Worm (Caenorhabditis elegans) whole organism, young adult: ENCODE results near the gene nhr-232.
A peak's percentile ranks its signal among the peaks of the same experiment; 100 is the strongest.

Experiments
- C17E4.6 ChIP-seq: fragments of 200-800 bp; sonication (Bioruptor generic); IDR thresholded peaks from 2 replicates; pipeline ENCODE4 v1.3.6; 2022; ENCODE audit warnings: missing genetic modification reagents, missing genetic modification characterization, missing compliant biosample characterization
- D2030.7 ChIP-seq: fragments of 200-800 bp; sonication (Bioruptor generic); IDR thresholded peaks from 2 replicates; pipeline ENCODE4 v1.3.6; 2022; ENCODE audit warnings: missing genetic modification reagents, missing genetic modification characterization, missing compliant biosample characterization
- F49E8.2 ChIP-seq: sonication (generic microtip); optimal IDR thresholded peaks from 3 replicates; lab custom pipeline; 2017; ENCODE audit warnings: missing genetic modification characterization, mild to moderate bottlenecking, missing compliant biosample characterization, antibody characterized with exemption, moderate library complexity; ENCODE audit not compliant: insufficient read depth
- F52B5.7 ChIP-seq: sonication (generic microtip); optimal IDR thresholded peaks from 2 replicates; lab custom pipeline; 2016; ENCODE audit warnings: mild to moderate bottlenecking, missing genetic modification characterization, missing compliant biosample characterization
- K11D2.4 ChIP-seq: fragments of 200-800 bp; sonication (Bioruptor generic); IDR thresholded peaks from 2 replicates; pipeline ENCODE4 v1.3.6; 2022; ENCODE audit warnings: missing genetic modification reagents, missing genetic modification characterization, missing compliant biosample characterization
- Y56A3A.18 ChIP-seq: fragments of 200-800 bp; sonication (Bioruptor generic); IDR thresholded peaks from 2 replicates; pipeline ENCODE4 v1.3.6; 2022; ENCODE audit warnings: missing genetic modification reagents, missing genetic modification characterization, missing compliant biosample characterization
- ZK185.1 ChIP-seq: sonication (generic microtip); optimal IDR thresholded peaks from 2 replicates; lab custom pipeline; 2016; ENCODE audit warnings: mild to moderate bottlenecking, missing genetic modification characterization, missing compliant biosample characterization; ENCODE audit not compliant: poor library complexity, severe bottlenecking
- akir-1 ChIP-seq: fragments of 200-800 bp; sonication (Bioruptor generic); optimal IDR thresholded peaks from 2 replicates; lab custom pipeline; 2018; ENCODE audit warnings: mild to moderate bottlenecking, missing genetic modification characterization, moderate library complexity, missing compliant biosample characterization
- aptf-2 ChIP-seq: fragments of 200-800 bp; sonication (Bioruptor generic); conservative IDR thresholded peaks from 2 replicates; pipeline ENCODE4 v1.3.6; 2022; ENCODE audit warnings: missing genetic modification reagents, missing genetic modification characterization, missing compliant biosample characterization
- ceh-27 ChIP-seq: fragments of 200-800 bp; sonication (Bioruptor generic); optimal IDR thresholded peaks from 2 replicates; lab custom pipeline; 2018; ENCODE audit warnings: mild to moderate bottlenecking, missing genetic modification characterization, moderate library complexity, missing compliant biosample characterization
- ceh-40 ChIP-seq: fragments of 200-800 bp; sonication (Bioruptor generic); IDR thresholded peaks from 2 replicates; pipeline ENCODE4 v1.3.6; 2022; ENCODE audit warnings: missing genetic modification characterization, missing compliant biosample characterization
- ceh-91 ChIP-seq: fragments of 200-800 bp; sonication (Bioruptor generic); IDR thresholded peaks from 2 replicates; pipeline ENCODE4 v1.3.6; 2022; ENCODE audit warnings: missing genetic modification reagents, missing genetic modification characterization, missing compliant biosample characterization
- dox-1 ChIP-seq: fragments of 200-800 bp; sonication (Bioruptor generic); IDR thresholded peaks from 2 replicates; pipeline ENCODE4 v1.3.6; 2022; ENCODE audit warnings: missing genetic modification reagents, missing genetic modification characterization, missing compliant biosample characterization
- efl-1 ChIP-seq: fragments of 150-350 bp; optimal IDR thresholded peaks from 2 replicates; lab custom pipeline; 2014; ENCODE audit warnings: missing biosample characterization, missing genetic modification reagents, missing genetic modification characterization
- egl-44 ChIP-seq: fragments of 200-800 bp; sonication (Bioruptor generic); IDR thresholded peaks from 2 replicates; pipeline ENCODE4 v1.3.6; 2022; ENCODE audit warnings: missing genetic modification reagents, missing genetic modification characterization, missing compliant biosample characterization
- fkh-3 ChIP-seq: sonication (generic microtip); optimal IDR thresholded peaks from 2 replicates; lab custom pipeline; 2016; ENCODE audit warnings: mild to moderate bottlenecking, missing genetic modification characterization, missing compliant biosample characterization
- him-1 ChIP-seq: sonication (generic microtip); optimal IDR thresholded peaks from 2 replicates; lab custom pipeline; 2016; ENCODE audit warnings: missing genotype, missing genetic modification reagents, missing genetic modification characterization, missing compliant biosample characterization
- hlh-12 ChIP-seq: sonication (generic microtip); optimal IDR thresholded peaks from 2 replicates; lab custom pipeline; 2016; ENCODE audit warnings: missing genetic modification characterization, missing compliant biosample characterization
- hmg-1.2 ChIP-seq: fragments of 200-800 bp; sonication (Bioruptor generic); IDR thresholded peaks from 2 replicates; pipeline ENCODE4 v1.3.6; 2022; ENCODE audit warnings: missing genetic modification reagents, missing genetic modification characterization, missing compliant biosample characterization
- lin-26 ChIP-seq: fragments of 200-800 bp; sonication (Bioruptor generic); IDR thresholded peaks from 2 replicates; pipeline ENCODE4 v1.3.6; 2022; ENCODE audit warnings: missing genetic modification reagents, missing genetic modification characterization, missing compliant biosample characterization
- lir-1 ChIP-seq: fragments of 200-800 bp; sonication (Bioruptor generic); conservative IDR thresholded peaks from 2 replicates; pipeline ENCODE4 v1.3.6; 2022; ENCODE audit warnings: missing genetic modification reagents, missing genetic modification characterization, missing compliant biosample characterization
- lsl-1 ChIP-seq: fragments of 200-800 bp; sonication (Bioruptor generic); optimal IDR thresholded peaks from 2 replicates; lab custom pipeline; 2018; ENCODE audit warnings: mild to moderate bottlenecking, missing genetic modification characterization, moderate library complexity, missing compliant biosample characterization
- madf-3 ChIP-seq: fragments of 200-800 bp; sonication (Bioruptor generic); IDR thresholded peaks from 2 replicates; pipeline ENCODE4 v1.3.6; 2022; ENCODE audit warnings: missing genetic modification reagents, missing genetic modification characterization, missing compliant biosample characterization
- madf-6 ChIP-seq: fragments of 200-800 bp; sonication (Bioruptor generic); IDR thresholded peaks from 2 replicates; pipeline ENCODE4 v1.3.6; 2022; ENCODE audit warnings: missing genetic modification reagents, missing genetic modification characterization, missing compliant biosample characterization
- madf-8 ChIP-seq: fragments of 200-800 bp; sonication (Bioruptor generic); conservative IDR thresholded peaks from 2 replicates; pipeline ENCODE4 v1.3.6; 2022; ENCODE audit warnings: missing genetic modification reagents, missing genetic modification characterization, missing compliant biosample characterization
- mcd-1 ChIP-seq: fragments of 200-800 bp; sonication (Bioruptor generic); IDR thresholded peaks from 2 replicates; pipeline ENCODE4 v1.3.6; 2022; ENCODE audit warnings: missing genetic modification reagents, missing genetic modification characterization, missing compliant biosample characterization
- nfyb-1 ChIP-seq: fragments of 200-800 bp; sonication (Bioruptor generic); IDR thresholded peaks from 2 replicates; pipeline ENCODE4 v1.3.6; 2022; ENCODE audit warnings: missing genetic modification reagents, missing genetic modification characterization, missing compliant biosample characterization
- rcor-1 ChIP-seq: fragments of 200-800 bp; sonication (Bioruptor generic); IDR thresholded peaks from 2 replicates; pipeline ENCODE4 v1.3.6; 2022; ENCODE audit warnings: missing genetic modification reagents, missing genetic modification characterization, missing compliant biosample characterization
- rpc-1 ChIP-seq, 2 experiments: fragments of 150-350 bp in 1 of 2; sonication (generic microtip) in 1 of 2; optimal IDR thresholded peaks; 2 replicates each; lab custom pipeline; 2014 to 2018; ENCODE audit warnings: missing biosample characterization in 1 of 2, missing genetic modification characterization in 1 of 2, missing genetic modification reagents in 1 of 2, missing genotype in 1 of 2
- somi-1 ChIP-seq: fragments of 200-800 bp; sonication (Bioruptor generic); optimal IDR thresholded peaks from 2 replicates; lab custom pipeline; 2018; ENCODE audit warnings: mild to moderate bottlenecking, missing genetic modification characterization, missing compliant biosample characterization
- tlf-1 ChIP-seq: fragments of 200-800 bp; sonication (Bioruptor generic); optimal IDR thresholded peaks from 2 replicates; lab custom pipeline; 2018; ENCODE audit warnings: mild to moderate bottlenecking, missing genetic modification characterization, missing compliant biosample characterization
- xnd-1 ChIP-seq: sonication (generic microtip); optimal IDR thresholded peaks from 2 replicates; lab custom pipeline; 2016; ENCODE audit warnings: missing genotype, missing genetic modification reagents, missing genetic modification characterization, missing compliant biosample characterization
- ztf-28 ChIP-seq: fragments of 200-800 bp; sonication (Bioruptor generic); IDR thresholded peaks from 2 replicates; pipeline ENCODE4 v1.3.6; 2022; ENCODE audit warnings: missing genetic modification reagents, missing genetic modification characterization, missing compliant biosample characterization
- ztf-3 ChIP-seq: fragments of 200-800 bp; sonication (Bioruptor generic); optimal IDR thresholded peaks from 2 replicates; lab custom pipeline; 2018; ENCODE audit warnings: mild to moderate bottlenecking, missing genetic modification characterization, missing compliant biosample characterization

The nhr-232 gene

ce11 chrV:10237959-10238444 lies 18.0 kb upstream of the nhr-232 start (continued):
- TF ChIP-seq rcor-1 (GFP tag; lab: Robert Waterston, UW), result peak; percentile 27; the same call in 1 of the 2 replicates
- TF ChIP-seq hmg-1.2, result peak; percentile 29; the same call in 1 of the 2 replicates
- no peak for TF ChIP-seq lir-1 (GFP tag; lab: Robert Waterston, UW)
- TF ChIP-seq rpc-1 (optimal IDR thresholded peaks at IDR 0.05; lab: Kevin White, UChicago), result no peak
- no peak for TF ChIP-seq rpc-1 (tag; optimal IDR thresholded peaks at IDR 0.05; lab: Kevin White, UChicago)
- peak; percentile 58 for TF ChIP-seq F49E8.2
- TF ChIP-seq ztf-3, result no peak
- no peak for TF ChIP-seq egl-44 (GFP tag; lab: Robert Waterston, UW)
- TF ChIP-seq nfyb-1 (GFP tag; lab: Robert Waterston, UW), result 0 out of 2 replicates have a peak, but pooled peaks have one; percentile 64
- no peak for TF ChIP-seq ceh-27 (GFP tag; lab: Kevin White, UChicago)
- TF ChIP-seq ceh-40 (GFP tag; lab: Robert Waterston, UW), result no peak
- TF ChIP-seq somi-1, result no peak
- TF ChIP-seq lin-26 (GFP tag; lab: Robert Waterston, UW), result peak; percentile 64
- peak; percentile 59 for TF ChIP-seq Y56A3A.18 (GFP tag; lab: Robert Waterston, UW)

- peak; percentile 68 for TF ChIP-seq ceh-91
- 0 out of 2 replicates have a peak, but pooled peaks have one; percentile 7 for TF ChIP-seq lin-26 (GFP tag; lab: Robert Waterston, UW)
- 0 out of 2 replicates have a peak, but pooled peaks have one; percentile 13 for TF ChIP-seq aptf-2
- TF ChIP-seq him-1 (tag; lab: Kevin White, UChicago), result no peak
- TF ChIP-seq madf-8 (GFP tag; lab: Robert Waterston, UW), result peak; percentile 71
- TF ChIP-seq xnd-1 (tag; lab: Kevin White, UChicago), result peak; percentile 17
- TF ChIP-seq D2030.7 (GFP tag; lab: Robert Waterston, UW), result peak; percentile 49; the same call in 1 of the 2 replicates
- TF ChIP-seq F52B5.7 (tag; lab: Kevin White, UChicago), result no peak
- TF ChIP-seq ztf-28, result 0 out of 2 replicates have a peak, but pooled peaks have one; percentile 48
- TF ChIP-seq akir-1, result no peak
- peak; percentile 29; the same call in 1 of the 2 replicates for TF ChIP-seq hmg-1.2
- TF ChIP-seq dox-1 (GFP tag; lab: Robert Waterston, UW), result peak; percentile 65
- TF ChIP-seq madf-6 (GFP tag; lab: Robert Waterston, UW), result peak; percentile 64; the same call in 1 of the 2 replicates
- TF ChIP-seq mcd-1, result peak; percentile 61
- peak; percentile 97 for TF ChIP-seq madf-3
- TF ChIP-seq egl-44 (GFP tag; lab: Robert Waterston, UW), result no peak
- peak; percentile 76 for TF ChIP-seq lsl-1 (GFP tag; lab: Kevin White, UChicago)
- peak; percentile 14 for TF ChIP-seq efl-1
- TF ChIP-seq, all 124 proteins: peak for 14
These were observed 17.3 kb upstream of the nhr-232 start, which contains the start of gene fubl-1 for ce11 chrV:10238665-10239064. Gene fubl-1 (minus strand): TSS chrV:10238866.

DNA sequence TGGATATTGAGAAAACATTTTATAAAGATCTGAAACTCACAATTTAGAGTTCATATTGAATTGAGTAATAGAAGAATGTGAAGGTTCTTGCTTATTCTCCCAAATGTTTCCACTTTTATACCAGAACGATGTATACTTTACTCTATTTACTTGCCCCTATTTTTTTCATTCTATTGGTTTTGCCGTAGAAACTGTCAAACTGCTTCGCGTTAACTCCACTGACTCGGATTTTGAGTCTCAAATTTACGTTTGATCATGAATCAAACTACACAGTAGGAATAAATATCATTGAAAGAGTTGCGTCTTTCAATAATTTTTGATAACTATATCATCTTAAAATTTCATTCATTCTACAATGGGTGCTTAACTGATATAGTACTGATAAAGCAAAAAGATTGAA lies 16.1 kb upstream of the nhr-232 start, which contains the start of gene fipr-8:
TSS of gene fipr-8 (minus strand) at position 101 of the 400 bp plus-strand sequence.
- TF ChIP-seq ZK185.1 (tag; lab: Kevin White, UChicago) (no peak), C17E4.6 (no peak), K11D2.4 (GFP tag; lab: Robert Waterston, UW) (no peak), hlh-12 (tag; lab: Kevin White, UChicago) (no peak), tlf-1 (GFP tag; lab: Kevin White, UChicago) (no peak), fkh-3 (tag; lab: Kevin White, UChicago) (no peak)
- TF ChIP-seq, all 124 proteins: peak for 0
